Fruit fly (Drosophila melanogaster): Measurements from ENCODE around the gene CG11037.

CG11037 gene

DNA sequence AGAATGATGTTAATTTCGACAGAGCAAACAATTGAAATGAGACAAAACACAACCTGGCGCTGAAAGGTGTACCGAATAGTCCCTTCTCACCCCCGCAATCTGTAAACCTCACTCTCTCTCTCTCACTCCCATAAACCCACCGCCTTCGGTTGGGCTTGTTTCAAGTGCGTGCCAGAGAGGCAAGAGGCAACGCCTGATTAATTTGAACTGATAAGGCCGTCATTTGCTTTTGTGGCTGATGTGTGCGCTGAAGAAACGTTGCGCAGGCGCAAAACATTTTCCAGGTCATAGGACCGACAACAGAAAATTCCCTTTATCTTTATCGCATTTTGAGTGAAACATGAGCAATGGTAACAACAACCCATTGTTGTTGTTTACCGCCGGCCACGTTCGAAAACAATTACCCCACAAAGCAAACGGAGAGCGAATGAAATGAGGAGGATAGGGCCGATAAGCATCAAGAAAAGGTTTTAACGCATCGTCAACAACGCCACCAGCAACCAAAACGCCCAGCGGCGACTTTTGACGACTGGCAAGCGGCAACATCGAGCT lies 38.8 kb downstream of the CG11037 start (continued):
- TF ChIP-seq CG8924 (tag; optimal IDR thresholded peaks at IDR 0.05) (peak; percentile 22), CG4617 (GFP tag; optimal IDR thresholded peaks at IDR 0.05; ENCODE audit: borderline replicate concordance) (no peak), CG18011 (GFP tag; optimal IDR thresholded peaks at IDR 0.05) (no peak), fd3F (GFP tag; optimal IDR thresholded peaks at IDR 0.05) (no peak), da (GFP tag; optimal IDR thresholded peaks at IDR 0.05) (no peak), Neu2 (GFP tag; optimal IDR thresholded peaks at IDR 0.05; ENCODE audit: borderline replicate concordance) (no peak), crp (GFP tag; optimal IDR thresholded peaks at IDR 0.05) (no peak), NC2β (GFP tag; optimal IDR thresholded peaks at IDR 0.05) (no peak), CG8944 (GFP tag; optimal IDR thresholded peaks at IDR 0.05) (no peak), CG6813 (GFP tag; optimal IDR thresholded peaks at IDR 0.05) (no peak), sob (GFP tag; IDR thresholded peaks at IDR 0.05) (no peak), CG17359 (tag; optimal IDR thresholded peaks at IDR 0.05) (no peak), CG9817 (tag; optimal IDR thresholded peaks at IDR 0.05) (no peak), ERR (GFP tag; optimal IDR thresholded peaks at IDR 0.05) (no peak), CG14710 (tag; optimal IDR thresholded peaks at IDR 0.05) (no peak), wor (GFP tag; IDR thresholded peaks at IDR 0.05) (no peak), CG4707 (GFP tag; optimal IDR thresholded peaks at IDR 0.05) (no peak), CG9437 (GFP tag; optimal IDR thresholded peaks at IDR 0.05) (no peak), Hr3 (GFP tag; optimal IDR thresholded peaks at IDR 0.05) (no peak), CG10147 (GFP tag; optimal IDR thresholded peaks at IDR 0.05) (no peak), NfI (GFP tag; optimal IDR thresholded peaks at IDR 0.05) (no peak), CG10565 (GFP tag; optimal IDR thresholded peaks at IDR 0.05) (no peak), CG32767 (GFP tag; IDR thresholded peaks at IDR 0.05) (no peak), Lpt (GFP tag; optimal IDR thresholded peaks at IDR 0.05) (no peak)

- TF ChIP-seq CG9215 (GFP tag; IDR thresholded peaks at IDR 0.05): no peak
- TF ChIP-seq Oli (tag; optimal IDR thresholded peaks at IDR 0.05): peak; percentile 38
- peak; percentile 6 for TF ChIP-seq CG8388 (GFP tag; optimal IDR thresholded peaks at IDR 0.05)
- peak; percentile 3 for TF ChIP-seq CG12391 (tag; optimal IDR thresholded peaks at IDR 0.05)
- TF ChIP-seq Med (GFP tag): peak; percentile 45
- TF ChIP-seq lola (GFP tag; optimal IDR thresholded peaks at IDR 0.05): peak in 1 of 3 experiments; percentile 28
- peak; percentile 38 for TF ChIP-seq CG7839 (tag; optimal IDR thresholded peaks at IDR 0.05)
- peak; percentile 18 for TF ChIP-seq lilli (GFP tag; optimal IDR thresholded peaks at IDR 0.05)
- TF ChIP-seq Antp (GFP tag; optimal IDR thresholded peaks at IDR 0.05): no peak
- peak; percentile 4 for TF ChIP-seq CG13775 (GFP tag; optimal IDR thresholded peaks at IDR 0.05)
- TF ChIP-seq CG31441 (GFP tag; IDR thresholded peaks at IDR 0.05): 0 out of 2 replicates have a peak, but pooled peaks have one; percentile 21
- TF ChIP-seq CG2712 (tag; optimal IDR thresholded peaks at IDR 0.05): peak; percentile 35
- no peak for TF ChIP-seq CG10321 (GFP tag; IDR thresholded peaks at IDR 0.05)
- peak; percentile 5 for TF ChIP-seq CG1602 (GFP tag; optimal IDR thresholded peaks at IDR 0.05)
- peak; percentile 22 for TF ChIP-seq CG11504 (tag; optimal IDR thresholded peaks at IDR 0.05)
- no peak for TF ChIP-seq tap (tag; optimal IDR thresholded peaks at IDR 0.05)
- no peak for TF ChIP-seq schlank (tag; optimal IDR thresholded peaks at IDR 0.05)
- no peak for TF ChIP-seq Hmr (GFP tag; optimal IDR thresholded peaks at IDR 0.05)
- peak; percentile 39 for TF ChIP-seq CG10979 (tag; optimal IDR thresholded peaks at IDR 0.05)
- TF ChIP-seq Sox102F (GFP tag; optimal IDR thresholded peaks at IDR 0.05): peak; percentile 25
- no peak for TF ChIP-seq Doc2 (GFP tag; IDR thresholded peaks at IDR 0.05)
- peak; percentile 86 for TF ChIP-seq sens (GFP tag)
- TF ChIP-seq tin (GFP tag; optimal IDR thresholded peaks at IDR 0.05): no peak
- TF ChIP-seq Pdp1 (GFP tag; optimal IDR thresholded peaks at IDR 0.05): peak in 1 of 2 experiments; percentile 15
- peak in 1 of 2 experiments; percentile 22 for TF ChIP-seq Hr51 (GFP tag; optimal IDR thresholded peaks at IDR 0.05)
- TF ChIP-seq bsh (GFP tag; optimal IDR thresholded peaks at IDR 0.05): peak in 1 of 2 experiments; percentile 14
Observed at dm6 chr3L:20921859-20922258, 39.3 kb downstream of the CG11037 start.
